Fruit fly (Drosophila melanogaster) Kc167 (cell line): ENCODE results near the gene jus.

Experiments
- Myc ChIP-seq: fragments of >200 bp; optimal IDR thresholded peaks from 2 replicates; lab custom pipeline; 2017; ENCODE audit warnings: missing external identifiers
- Sin3A ChIP-seq: fragments of >200 bp; optimal IDR thresholded peaks from 2 replicates; lab custom pipeline; 2018; ENCODE audit warnings: missing external identifiers
- h ChIP-seq: fragments of >200 bp; optimal IDR thresholded peaks from 3 replicates; lab custom pipeline; 2018; ENCODE audit warnings: missing external identifiers
- insv ChIP-seq: fragments of >200 bp; optimal IDR thresholded peaks from 3 replicates; lab custom pipeline; 2018; ENCODE audit warnings: missing external identifiers
- psq ChIP-seq: fragments of >200 bp; optimal IDR thresholded peaks from 2 replicates; lab custom pipeline; 2017; ENCODE audit warnings: missing external identifiers
- ttk ChIP-seq: sonication (Bioruptor generic); optimal IDR thresholded peaks from 2 replicates; lab custom pipeline; 2017; ENCODE audit warnings: missing external identifiers

The jus gene

dm6 chr3R:29157418-29158398, 37.1 kb downstream of the jus start, which contains the start of gene rdog:
TSS of gene rdog (plus strand) at chr3R:29158122.
- TF ChIP-seq insv (lab: Kevin White, UChicago) = no peak
- no peak for TF ChIP-seq psq (lab: Kevin White, UChicago)
- TF ChIP-seq h (lab: Kevin White, UChicago) = no peak
- TF ChIP-seq Myc = no peak
- no peak for TF ChIP-seq Sin3A
- no peak for TF ChIP-seq ttk (lab: Kevin White, UChicago)

dm6 chr3R:29153197-29153644, 41.6 kb downstream of the jus start, which contains the start of the genes Slbp and Rpn2:
TSS of gene Slbp (minus strand) at chr3R:29153266.
TSS of gene Rpn2 (plus strand) at chr3R:29153524.
- TF ChIP-seq insv (lab: Kevin White, UChicago) (no peak), psq (lab: Kevin White, UChicago) (no peak), Myc (no peak), h (lab: Kevin White, UChicago) (no peak), ttk (lab: Kevin White, UChicago) (no peak), Sin3A (no peak)

- no peak for TF ChIP-seq Sin3A
- no peak for TF ChIP-seq h (lab: Kevin White, UChicago)
- no peak for TF ChIP-seq psq (lab: Kevin White, UChicago)
- TF ChIP-seq Myc = no peak
- no peak for TF ChIP-seq insv (lab: Kevin White, UChicago)
- no peak for TF ChIP-seq ttk (lab: Kevin White, UChicago)
These were observed 43.1 kb downstream of the jus start, which contains the start of gene eIF2D for dm6 chr3R:29151621-29152092. TSS of gene eIF2D (minus strand) at chr3R:29151794.

DNA sequence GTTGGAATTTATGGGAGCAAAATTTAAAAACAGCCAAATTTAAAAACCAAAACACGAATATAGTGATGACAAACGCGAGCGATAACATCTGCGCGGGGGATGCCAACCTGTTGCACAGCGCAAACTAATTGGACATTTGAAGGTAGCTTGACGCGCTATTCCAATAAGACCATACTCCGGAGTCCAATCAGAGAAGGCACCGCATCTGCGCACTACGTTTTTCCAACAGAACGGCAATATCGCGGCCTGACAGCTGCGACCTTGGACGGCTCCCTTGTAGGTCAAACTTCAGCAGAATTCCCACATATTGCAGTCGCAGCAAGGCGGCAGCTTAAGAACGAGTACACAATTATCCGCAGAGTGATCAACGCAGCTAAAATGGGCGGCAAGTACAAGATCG, 46.7 kb downstream of the jus start, which contains the start of the genes CG11882 and Pglym78:
Gene CG11882 (minus strand): TSS at position 101 of the 400 bp plus-strand sequence.
Gene Pglym78 (plus strand): TSS at position 177 of the 400 bp plus-strand sequence.
- no peak for TF ChIP-seq Sin3A
- peak; percentile 96 for TF ChIP-seq insv (lab: Kevin White, UChicago)

- no peak for TF ChIP-seq psq (lab: Kevin White, UChicago)
- no peak for TF ChIP-seq ttk (lab: Kevin White, UChicago)
- no peak for TF ChIP-seq h (lab: Kevin White, UChicago)
- no peak for TF ChIP-seq insv (lab: Kevin White, UChicago)
- TF ChIP-seq Myc = no peak
- no peak for TF ChIP-seq Sin3A
These were observed 48.1 kb downstream of the jus start, which contains the start of gene CG14511 for dm6 chr3R:29146710-29147109. TSS of gene CG14511 (minus strand) at chr3R:29146893.

- no peak for TF ChIP-seq ttk (lab: Kevin White, UChicago)
- no peak for TF ChIP-seq insv (lab: Kevin White, UChicago)
- TF ChIP-seq Sin3A = no peak
- no peak for TF ChIP-seq psq (lab: Kevin White, UChicago)
- TF ChIP-seq Myc = no peak
- no peak for TF ChIP-seq h (lab: Kevin White, UChicago)
These were observed 54.7 kb downstream of the jus start for dm6 chr3R:29139767-29140755.

dm6 chr3R:29138961-29139527, 55.8 kb downstream of the jus start:
- TF ChIP-seq Myc = no peak
- no peak for TF ChIP-seq psq (lab: Kevin White, UChicago)
- no peak for TF ChIP-seq ttk (lab: Kevin White, UChicago)
- no peak for TF ChIP-seq insv (lab: Kevin White, UChicago)
- no peak for TF ChIP-seq Sin3A
- no peak for TF ChIP-seq h (lab: Kevin White, UChicago)

- TF ChIP-seq insv (lab: Kevin White, UChicago) (no peak), ttk (lab: Kevin White, UChicago) (no peak), Sin3A (no peak), h (lab: Kevin White, UChicago) (no peak), psq (lab: Kevin White, UChicago) (no peak), Myc (no peak)
These were observed 56.4 kb downstream of the jus start, which contains the start of the genes Alg13 and superdeath for dm6 chr3R:29138407-29138806. TSS of gene Alg13 (minus strand) at chr3R:29138573. TSS of gene superdeath (plus strand) at chr3R:29138662.

DNA sequence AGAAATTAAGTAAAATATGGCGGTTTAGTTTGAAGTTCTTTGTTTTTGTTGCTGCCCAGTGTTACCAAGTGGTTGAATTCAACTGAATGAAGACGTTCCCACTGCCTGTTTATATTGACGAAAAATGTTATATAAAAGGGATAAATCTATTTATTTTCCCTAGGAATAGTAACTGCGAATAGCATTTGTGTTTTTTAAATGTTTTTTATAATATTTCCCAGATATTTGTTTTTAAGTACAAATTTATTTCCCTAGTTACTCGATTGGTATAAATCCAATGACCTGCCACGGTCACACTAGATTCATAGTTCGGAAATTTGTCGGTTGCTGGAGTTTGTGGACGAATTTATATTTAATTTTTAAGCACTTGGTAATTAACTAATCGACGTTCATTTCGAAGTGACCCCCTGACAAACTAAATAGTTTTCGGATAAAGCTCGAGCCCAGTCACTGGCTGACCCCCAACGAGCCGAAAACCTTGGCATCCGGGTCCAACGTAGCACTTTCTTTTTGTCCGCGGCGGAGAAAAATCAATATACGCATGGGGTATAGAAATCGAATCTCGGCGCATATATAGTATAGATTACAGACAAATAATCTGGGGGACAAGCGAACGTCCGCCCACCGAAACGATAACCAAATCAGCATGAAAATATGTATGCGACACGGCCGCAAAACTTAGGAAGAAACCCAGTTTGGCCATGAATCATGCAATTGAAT, 63.7 kb downstream of the jus start, which contains the start of the genes dgt6 and Vha100-1:
Gene dgt6 (minus strand): TSS at position 71 of the 720 bp plus-strand sequence.
Gene Vha100-1 (plus strand): TSS at position 292 of the 720 bp plus-strand sequence.
- TF ChIP-seq Myc = no peak
- no peak for TF ChIP-seq ttk (lab: Kevin White, UChicago)
- TF ChIP-seq psq (lab: Kevin White, UChicago) = no peak
- TF ChIP-seq Sin3A = no peak
- TF ChIP-seq h (lab: Kevin White, UChicago) = no peak
- TF ChIP-seq insv (lab: Kevin White, UChicago) = no peak

- TF ChIP-seq h (lab: Kevin White, UChicago) (no peak), psq (lab: Kevin White, UChicago) (no peak), Myc (no peak), insv (lab: Kevin White, UChicago) (no peak), ttk (lab: Kevin White, UChicago) (no peak), Sin3A (no peak)
These were observed 70.7 kb downstream of the jus start for dm6 chr3R:29124128-29124527.
